Fruit fly (Drosophila melanogaster) whole organism, prepupa: ENCODE data around the gene hkb.

ENCODE experiments used
- CG1621 ChIP-seq: fragments of 200-800 bp; sonication (Bioruptor generic); optimal IDR thresholded peaks from 3 replicates; lab custom pipeline; 2018; ENCODE audit warnings: missing biosample characterization, mild to moderate bottlenecking, missing genetic modification characterization
- CG8119 ChIP-seq: fragments of 200-800 bp; sonication (Bioruptor generic); IDR thresholded peaks from 3 replicates; pipeline ENCODE4 v1.3.6; 2022; ENCODE audit warnings: missing biosample characterization, missing genetic modification characterization
- Gug ChIP-seq: fragments of 200-800 bp; sonication (Bioruptor generic); IDR thresholded peaks from 2 replicates; pipeline ENCODE4 v1.3.6; 2022; ENCODE audit warnings: missing biosample characterization, missing genetic modification characterization
- Hr38 ChIP-seq: sonication (Bioruptor generic); optimal IDR thresholded peaks from 2 replicates; lab custom pipeline; 2016; ENCODE audit warnings: missing biosample characterization, missing genetic modification characterization
- cyc ChIP-seq: fragments of 200-800 bp; sonication (Bioruptor generic); optimal IDR thresholded peaks from 3 replicates; lab custom pipeline; 2016; ENCODE audit warnings: missing biosample characterization, missing genetic modification characterization
- svp ChIP-seq: fragments of 200-800 bp; sonication (Bioruptor generic); peaks from one replicate; lab custom pipeline; 2016; ENCODE audit warnings: missing biosample characterization, missing genetic modification characterization

DNA sequence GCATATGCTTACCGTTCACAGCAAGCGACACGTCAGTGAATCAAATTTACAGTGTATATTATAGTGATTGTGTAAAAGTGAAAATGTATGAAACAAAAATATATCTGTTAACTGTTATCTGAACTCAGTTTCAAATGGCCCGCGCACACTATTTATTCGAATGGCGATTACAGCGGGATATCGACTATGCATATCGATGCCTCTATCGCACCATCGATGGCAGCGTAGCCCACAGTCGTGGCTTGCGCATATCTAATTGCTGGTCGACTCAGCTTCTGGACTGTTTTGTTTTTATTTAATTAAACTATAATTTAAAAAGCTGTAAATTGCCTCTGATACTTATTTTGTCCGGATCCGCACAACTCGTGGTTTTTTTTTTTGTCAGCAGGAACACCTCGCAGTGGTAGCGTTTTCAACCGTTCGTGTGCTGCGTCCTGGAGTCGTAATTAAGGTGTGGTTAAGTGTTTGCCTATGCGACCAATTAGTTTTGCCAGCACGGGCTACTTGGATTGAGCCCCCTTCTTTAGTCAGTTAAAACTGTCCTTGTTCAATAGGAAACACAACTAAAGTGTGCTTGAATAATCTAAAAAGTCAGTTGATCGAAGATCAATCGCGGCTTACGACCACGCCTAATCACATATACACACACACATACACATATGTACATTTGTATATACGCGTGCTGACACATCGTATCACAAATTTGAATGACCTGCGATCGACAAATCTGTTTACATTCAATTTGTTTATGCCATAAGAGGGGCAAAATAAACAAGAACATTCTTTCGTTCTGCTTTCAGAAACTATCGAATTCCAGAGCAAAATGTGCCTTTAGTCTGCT, 34.9 kb upstream of the hkb start, which contains the start of gene Cont:
- no peak for TF ChIP-seq Gug
- no peak for TF ChIP-seq CG1621
- TF ChIP-seq Hr38 (GFP tag; lab: Kevin White, UChicago) = no peak
- no peak for TF ChIP-seq cyc (GFP tag; lab: Kevin White, UChicago)
- peak; percentile 51 for TF ChIP-seq svp
- no peak for TF ChIP-seq CG8119
